Worm (Caenorhabditis elegans) whole organism, L4 larva: ENCODE results near the gene prx-19.

Source experiments
- D1046.2 ChIP-seq: fragments of 200-800 bp; sonication (Bioruptor generic); IDR thresholded peaks from 2 replicates; pipeline ENCODE4 v1.3.6; 2022; ENCODE audit warnings: missing genetic modification characterization, missing compliant biosample characterization
- F26F4.8 ChIP-seq: fragments of 200-800 bp; sonication (Bioruptor generic); conservative IDR thresholded peaks from 2 replicates; pipeline ENCODE4 v1.3.6; 2022; ENCODE audit warnings: missing genetic modification characterization, missing compliant biosample characterization
- F49E8.2 ChIP-seq: sonication (generic microtip); optimal IDR thresholded peaks from 2 replicates; lab custom pipeline; 2016; ENCODE audit warnings: missing compliant biosample characterization, mild to moderate bottlenecking, missing genetic modification characterization, borderline replicate concordance
- Y48G9A.11 ChIP-seq: fragments of 200-800 bp; sonication (Bioruptor generic); IDR thresholded peaks from 2 replicates; pipeline ENCODE4 v1.3.6; 2022; ENCODE audit warnings: missing genetic modification reagents, missing genetic modification characterization, missing compliant biosample characterization
- Y5F2A.4 ChIP-seq: fragments of 200-800 bp; sonication (Bioruptor generic); optimal IDR thresholded peaks from 2 replicates; lab custom pipeline; 2018; ENCODE audit warnings: mild to moderate bottlenecking, missing genetic modification characterization, missing compliant biosample characterization
- ZK337.2 ChIP-seq: fragments of 200-800 bp; sonication (Bioruptor generic); IDR thresholded peaks from 2 replicates; pipeline ENCODE4 v1.3.6; 2022; ENCODE audit warnings: missing genetic modification reagents, missing genetic modification characterization, missing compliant biosample characterization
- ZK546.5 ChIP-seq, 2 experiments: sonication (generic microtip); optimal IDR thresholded peaks; 2 replicates each; lab custom pipeline; 2017; ENCODE audit warnings: missing biosample characterization in 2 of 2, missing genetic modification characterization in 2 of 2
- aha-1 ChIP-seq: fragments of 150-350 bp; peaks from one replicate; lab custom pipeline; 2014; ENCODE audit warnings: missing biosample characterization, missing genetic modification characterization
- ama-1 ChIP-seq: fragments of 150-350 bp; optimal IDR thresholded peaks from 2 replicates; lab custom pipeline; 2014; ENCODE audit warnings: inconsistent platforms, mixed read lengths
- ceh-32 ChIP-seq: sonication (generic microtip); optimal IDR thresholded peaks from 2 replicates; lab custom pipeline; 2016; ENCODE audit warnings: mild to moderate bottlenecking, missing genetic modification characterization, missing compliant biosample characterization; ENCODE audit not compliant: poor library complexity
- ces-1 ChIP-seq: fragments of 150-350 bp; sonication (generic microtip); optimal IDR thresholded peaks from 4 replicates; lab custom pipeline; 2014; ENCODE audit warnings: missing biosample characterization, missing genetic modification reagents, missing genetic modification characterization
- cey-2 ChIP-seq: sonication (generic microtip); optimal IDR thresholded peaks from 3 replicates; lab custom pipeline; 2017; ENCODE audit warnings: missing genetic modification characterization, mild to moderate bottlenecking, missing compliant biosample characterization, antibody characterized with exemption, borderline replicate concordance; ENCODE audit not compliant: insufficient read depth
- daf-19 ChIP-seq: fragments of 200-800 bp; sonication (Bioruptor generic); conservative IDR thresholded peaks from 2 replicates; pipeline ENCODE4 v1.3.6; 2022; ENCODE audit warnings: missing genetic modification characterization, missing compliant biosample characterization
- daf-8 ChIP-seq: fragments of 200-800 bp; sonication (Bioruptor generic); IDR thresholded peaks from 2 replicates; pipeline ENCODE4 v1.3.6; 2022; ENCODE audit warnings: missing genetic modification characterization, missing compliant biosample characterization
- dve-1 ChIP-seq: sonication (generic microtip); optimal IDR thresholded peaks from 2 replicates; lab custom pipeline; 2017; ENCODE audit warnings: antibody characterized with exemption, mild to moderate bottlenecking, missing genetic modification characterization, missing compliant biosample characterization; ENCODE audit not compliant: insufficient read depth
- egl-27 ChIP-seq: sonication (generic microtip); optimal IDR thresholded peaks from 3 replicates; lab custom pipeline; 2017; ENCODE audit warnings: missing biosample characterization, missing genetic modification reagents, missing genetic modification characterization
- jun-1 ChIP-seq: fragments of 150-350 bp; optimal IDR thresholded peaks from 2 replicates; lab custom pipeline; 2014; ENCODE audit warnings: missing biosample characterization, missing genetic modification reagents, missing genetic modification characterization
- lim-7 ChIP-seq: fragments of 200-800 bp; sonication (Bioruptor generic); IDR thresholded peaks from 2 replicates; pipeline ENCODE4 v1.3.6; 2022; ENCODE audit warnings: missing genetic modification characterization, missing compliant biosample characterization
- lin-1 ChIP-seq: fragments of 200-800 bp; sonication (Bioruptor generic); IDR thresholded peaks from 2 replicates; pipeline ENCODE4 v1.3.6; 2022; ENCODE audit warnings: missing genetic modification reagents, missing genetic modification characterization, missing compliant biosample characterization
- lin-39 ChIP-seq: fragments of 150-350 bp; optimal IDR thresholded peaks from 2 replicates; lab custom pipeline; 2014; ENCODE audit warnings: missing biosample characterization, missing genetic modification reagents, missing genetic modification characterization
- lsy-2 ChIP-seq, 2 experiments: fragments of 150-350 bp in 1 of 2; sonication (generic microtip) in 1 of 2; optimal IDR thresholded peaks; 2 replicates each; lab custom pipeline; 2014 to 2017; ENCODE audit warnings: missing biosample characterization in 2 of 2, missing genetic modification characterization in 2 of 2
- madf-5 ChIP-seq, 2 experiments: fragments of 200-800 bp; sonication (Bioruptor generic); IDR thresholded peaks; 2 replicates each; pipeline ENCODE4 v1.3.6; 2022; ENCODE audit warnings: missing compliant biosample characterization in 2 of 2, missing genetic modification characterization in 2 of 2
- madf-9 ChIP-seq: fragments of 200-800 bp; sonication (Bioruptor generic); conservative IDR thresholded peaks from 2 replicates; pipeline ENCODE4 v1.3.6; 2022; ENCODE audit warnings: missing genetic modification reagents, missing genetic modification characterization, missing compliant biosample characterization
- mdl-1 ChIP-seq, 2 experiments: fragments of 150-350 bp in 1 of 2; sonication (generic microtip) in 1 of 2; optimal IDR thresholded peaks; 2 replicates each; lab custom pipeline; 2014 to 2017; ENCODE audit warnings: missing biosample characterization in 2 of 2, missing genetic modification characterization in 2 of 2
- mdt-29 ChIP-seq: fragments of 200-800 bp; sonication (Bioruptor generic); IDR thresholded peaks from 2 replicates; pipeline ENCODE4 v1.3.6; 2022; ENCODE audit warnings: missing genetic modification reagents, missing genetic modification characterization, missing compliant biosample characterization
- mep-1 ChIP-seq: fragments of 150-350 bp; sonication (generic microtip); optimal IDR thresholded peaks from 3 replicates; lab custom pipeline; 2014; ENCODE audit warnings: missing biosample characterization, missing genetic modification characterization
- mes-2 ChIP-seq: sonication (generic microtip); optimal IDR thresholded peaks from 2 replicates; lab custom pipeline; 2016; ENCODE audit warnings: missing genotype, mild to moderate bottlenecking, missing genetic modification characterization, missing compliant biosample characterization; ENCODE audit not compliant: poor library complexity, severe bottlenecking
- mxl-3 ChIP-seq: fragments of 200-800 bp; sonication (Bioruptor generic); optimal IDR thresholded peaks from 2 replicates; lab custom pipeline; 2018; ENCODE audit warnings: mild to moderate bottlenecking, missing genetic modification characterization, missing compliant biosample characterization
- nhr-102 ChIP-seq: sonication (generic microtip); optimal IDR thresholded peaks from 2 replicates; lab custom pipeline; 2016; ENCODE audit warnings: mild to moderate bottlenecking, missing genetic modification characterization, moderate library complexity, missing compliant biosample characterization
- nhr-25 ChIP-seq: sonication (generic microtip); optimal IDR thresholded peaks from 2 replicates; lab custom pipeline; 2017; ENCODE audit warnings: missing genetic modification characterization, mild to moderate bottlenecking, missing compliant biosample characterization, antibody characterized with exemption, moderate library complexity, borderline replicate concordance; ENCODE audit not compliant: insufficient read depth
- nhr-28 ChIP-seq: fragments of 150-350 bp; optimal IDR thresholded peaks from 2 replicates; lab custom pipeline; 2014; ENCODE audit warnings: missing biosample characterization, missing genetic modification characterization
- nhr-41 ChIP-seq: fragments of 200-800 bp; sonication (Bioruptor generic); IDR thresholded peaks from 2 replicates; pipeline ENCODE4 v1.3.6; 2022; ENCODE audit warnings: missing genetic modification reagents, missing genetic modification characterization, missing compliant biosample characterization
- nhr-42 ChIP-seq: fragments of 200-800 bp; sonication (Bioruptor generic); IDR thresholded peaks from 2 replicates; pipeline ENCODE4 v1.3.6; 2022; ENCODE audit warnings: missing genetic modification characterization, missing compliant biosample characterization
- nhr-76 ChIP-seq: fragments of 150-350 bp; optimal IDR thresholded peaks from 2 replicates; lab custom pipeline; 2014; ENCODE audit warnings: missing biosample characterization, missing genetic modification characterization
- php-3 ChIP-seq: fragments of 200-800 bp; sonication (Bioruptor generic); IDR thresholded peaks from 2 replicates; pipeline ENCODE4 v1.3.6; 2022; ENCODE audit warnings: missing genetic modification reagents, missing genetic modification characterization, missing compliant biosample characterization
- rbr-2 ChIP-seq: sonication (generic microtip); optimal IDR thresholded peaks from 2 replicates; lab custom pipeline; 2016; ENCODE audit warnings: missing genotype, missing genetic modification characterization, missing compliant biosample characterization
- saeg-2 ChIP-seq: fragments of 200-800 bp; sonication (Bioruptor generic); IDR thresholded peaks from 2 replicates; pipeline ENCODE4 v1.3.6; 2022; ENCODE audit warnings: missing genetic modification reagents, missing genetic modification characterization, missing compliant biosample characterization
- sdz-12 ChIP-seq: fragments of 200-800 bp; sonication (Bioruptor generic); optimal IDR thresholded peaks from 2 replicates; lab custom pipeline; 2018; ENCODE audit warnings: mild to moderate bottlenecking, missing genetic modification characterization, missing compliant biosample characterization
- set-16 ChIP-seq: fragments of 200-800 bp; sonication (Bioruptor generic); IDR thresholded peaks from 2 replicates; pipeline ENCODE4 v1.3.6; 2022; ENCODE audit warnings: missing genetic modification reagents, missing genetic modification characterization, missing compliant biosample characterization
- tra-1 ChIP-seq: fragments of 200-800 bp; sonication (Bioruptor generic); IDR thresholded peaks from 2 replicates; pipeline ENCODE4 v1.3.6; 2022; ENCODE audit warnings: missing genetic modification reagents, missing genetic modification characterization, missing compliant biosample characterization
- unc-130 ChIP-seq: sonication (generic microtip); optimal IDR thresholded peaks from 2 replicates; lab custom pipeline; 2016; ENCODE audit warnings: missing genetic modification reagents, missing genetic modification characterization, missing compliant biosample characterization
- unc-62 ChIP-seq, 3 experiments: fragments of 150-350 bp in 1 of 3; sonication (generic microtip); optimal IDR thresholded peaks in 2 of 3; peaks in 1 of 3; 1 replicate in 1 of 3; 2 replicates in 2 of 3; lab custom pipeline; 2014 to 2017; ENCODE audit warnings: missing biosample characterization in 3 of 3, missing genetic modification characterization in 3 of 3, missing genetic modification reagents in 3 of 3, missing genotype in 1 of 3
- zag-1 ChIP-seq: fragments of 150-350 bp; optimal IDR thresholded peaks from 2 replicates; lab custom pipeline; 2014; ENCODE audit warnings: missing biosample characterization, missing genetic modification characterization
- zfp-2 ChIP-seq: sonication (generic microtip); optimal IDR thresholded peaks from 2 replicates; lab custom pipeline; 2016; ENCODE audit warnings: mild to moderate bottlenecking, missing genetic modification characterization, missing compliant biosample characterization
- zip-11 ChIP-seq: fragments of 200-800 bp; sonication (Bioruptor generic); IDR thresholded peaks from 2 replicates; pipeline ENCODE4 v1.3.6; 2022; ENCODE audit warnings: missing genetic modification characterization, missing compliant biosample characterization
- zip-2 ChIP-seq: fragments of 150-350 bp; optimal IDR thresholded peaks from 2 replicates; lab custom pipeline; 2014; ENCODE audit warnings: missing biosample characterization, missing genetic modification characterization
- ztf-11 ChIP-seq: fragments of 150-350 bp; optimal IDR thresholded peaks from 2 replicates; lab custom pipeline; 2014; ENCODE audit warnings: missing biosample characterization, missing genetic modification characterization
- ztf-7 ChIP-seq: fragments of 150-350 bp; optimal IDR thresholded peaks from 2 replicates; lab custom pipeline; 2014; ENCODE audit warnings: missing biosample characterization, missing genetic modification characterization

The prx-19 gene

DNA sequence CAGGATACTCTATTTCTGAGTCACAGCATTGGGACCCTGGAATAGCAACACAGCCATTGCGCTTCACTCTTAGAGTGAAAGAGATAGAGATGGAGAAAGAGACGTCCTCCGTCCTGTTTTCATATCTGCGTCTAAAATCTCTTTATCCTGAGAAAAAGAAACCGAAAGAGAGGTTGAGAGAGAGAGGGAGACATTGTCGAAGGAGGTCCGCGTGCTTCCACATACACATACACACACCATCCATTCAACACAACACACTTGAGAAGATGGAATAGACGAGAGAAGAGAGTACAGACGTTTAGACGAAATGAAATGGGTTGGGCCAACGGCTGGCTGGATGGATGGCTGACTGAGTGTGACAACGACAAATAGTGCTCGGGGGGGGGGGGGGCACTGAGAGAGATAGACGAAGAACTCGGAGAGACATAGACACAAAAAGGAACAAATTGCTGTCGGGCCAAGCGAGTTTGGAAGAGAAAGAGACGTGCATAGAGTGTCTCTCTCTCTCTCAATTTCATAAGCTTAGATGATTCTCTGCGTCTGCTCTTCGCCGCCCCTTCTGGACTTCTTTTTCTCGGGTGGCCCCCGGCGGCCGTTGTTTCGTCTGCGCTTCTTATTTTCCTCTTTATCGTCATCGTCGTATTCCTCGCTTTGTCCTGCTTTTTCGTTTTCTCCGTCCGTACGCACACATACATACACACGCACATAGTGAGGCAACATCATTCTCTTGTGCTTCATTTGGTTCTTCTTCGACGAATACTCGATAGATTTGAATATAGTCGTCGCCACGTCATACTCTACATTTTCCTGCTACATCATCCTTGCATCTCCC lies 8.9 kb downstream of the prx-19 start, which contains the start of gene F54F2.6 (continued):
- TF ChIP-seq cey-2 (tag; lab: Kevin White, UChicago) (no peak), nhr-41 (GFP tag; lab: Robert Waterston, UW) (no peak), aha-1 (peak; percentile 99), unc-130 (GFP tag; lab: Kevin White, UChicago) (no peak), Y48G9A.11 (no peak), daf-8 (no peak), zip-2 (peak; percentile 25), Y5F2A.4 (GFP tag; lab: Kevin White, UChicago) (no peak), nhr-28 (tag; lab: Kevin White, UChicago) (peak; percentile 65), rbr-2 (tag; lab: Kevin White, UChicago) (peak; percentile 93), php-3 (GFP tag; lab: Robert Waterston, UW) (no peak), lsy-2 (tag; optimal IDR thresholded peaks at IDR 0.05; lab: Kevin White, UChicago) (peak; percentile 86 to 89), ztf-7 (tag; lab: Kevin White, UChicago) (no peak), ztf-11 (tag; lab: Kevin White, UChicago) (no peak), egl-27 (no peak), madf-9 (0 out of 2 replicates have a peak, but pooled peaks have one; percentile 4), ZK337.2 (GFP tag; lab: Robert Waterston, UW) (peak; percentile 13; the same call in 1 of the 2 replicates), mes-2 (tag; lab: Kevin White, UChicago) (peak; percentile 69), nhr-42 (GFP tag; lab: Robert Waterston, UW) (no peak), ama-1 (peak; percentile 5), zfp-2 (tag; lab: Kevin White, UChicago) (no peak), saeg-2 (GFP tag; lab: Robert Waterston, UW) (peak; percentile 15; the same call in 1 of the 2 replicates), F26F4.8 (GFP tag; lab: Robert Waterston, UW) (no peak), nhr-25 (tag; lab: Kevin White, UChicago) (peak; percentile 10), tra-1 (GFP tag; lab: Robert Waterston, UW) (peak; percentile 67), F49E8.2 (tag; lab: Kevin White, UChicago) (no peak), lin-1 (GFP tag; lab: Robert Waterston, UW) (peak; percentile 58), sdz-12 (GFP tag; lab: Kevin White, UChicago) (no peak), ZK546.5 (tag; optimal IDR thresholded peaks at IDR 0.05; lab: Kevin White, UChicago) (no peak), mep-1 (tag; lab: Kevin White, UChicago) (peak; percentile 86), madf-5 (GFP tag; IDR thresholded peaks at IDR 0.05; lab: Robert Waterston, UW) (no peak), set-16 (peak; percentile 87), lim-7 (GFP tag; lab: Robert Waterston, UW) (no peak), jun-1 (tag; lab: Kevin White, UChicago) (peak; percentile 49), nhr-102 (tag; lab: Kevin White, UChicago) (peak; percentile 25), ces-1 (GFP tag; lab: Kevin White, UChicago) (peak; percentile 27), zip-11 (GFP tag; lab: Robert Waterston, UW) (no peak), mdl-1 (tag; optimal IDR thresholded peaks at IDR 0.05; lab: Kevin White, UChicago) (peak; percentile 69 to 98), mxl-3 (GFP tag; lab: Kevin White, UChicago) (peak; percentile 89), ceh-32 (tag; lab: Kevin White, UChicago) (peak; percentile 12), nhr-76 (no peak), unc-62 (GFP tag; optimal IDR thresholded peaks at IDR 0.05 in 1 of 2; lab: Kevin White, UChicago) (peak in 1 of 2 experiments; percentile 100), unc-62 (tag; optimal IDR thresholded peaks at IDR 0.05; lab: Kevin White, UChicago) (peak; percentile 89), lin-39 (no peak), D1046.2 (GFP tag; lab: Robert Waterston, UW) (0 out of 2 replicates have a peak, but pooled peaks have one; percentile 66), daf-19 (GFP tag; lab: Robert Waterston, UW) (no peak), mdt-29 (no peak; the same call in 1 of the 2 replicates), zag-1 (tag; lab: Kevin White, UChicago) (peak; percentile 59), dve-1 (tag; lab: Kevin White, UChicago) (peak; percentile 38)
